Fruit fly (Drosophila melanogaster) whole organism, wandering third instar larva: ENCODE data around the gene CG4650.
"Not testable (repeated sequence)": the region's sequence is repeated elsewhere in the genome, so short reads cannot be mapped to it uniquely, and the experiment has no call there.

Experiments
- CG32264 ChIP-seq: fragments of 200-800 bp; sonication (Bioruptor generic); optimal IDR thresholded peaks from 2 replicates; lab custom pipeline; 2016; ENCODE audit warnings: missing biosample characterization, missing genetic modification characterization
- Dfd ChIP-seq: fragments of >200 bp; optimal IDR thresholded peaks from 2 replicates; lab custom pipeline; 2017; ENCODE audit warnings: missing biosample characterization, missing genetic modification characterization
- Dif ChIP-seq: fragments of 200-275, 200-300 bp; sonication (Bioruptor generic); optimal IDR thresholded peaks from 2 replicates; lab custom pipeline; 2018; ENCODE audit warnings: missing biosample characterization, missing genetic modification characterization; ENCODE audit not compliant: partially characterized antibody
- Hnf4 ChIP-seq: fragments of 200-800 bp; sonication (Bioruptor generic); optimal IDR thresholded peaks from 2 replicates; lab custom pipeline; 2016; ENCODE audit warnings: missing biosample characterization, mild to moderate bottlenecking, missing genetic modification characterization
- Hr78 ChIP-seq: fragments of >200 bp; optimal IDR thresholded peaks from 2 replicates; lab custom pipeline; 2017; ENCODE audit warnings: missing biosample characterization, missing genetic modification characterization
- Hr83 ChIP-seq: fragments of 200-300 bp; sonication (Bioruptor generic); optimal IDR thresholded peaks from 2 replicates; lab custom pipeline; 2016; ENCODE audit warnings: missing biosample characterization, mild to moderate bottlenecking, missing genetic modification characterization, moderate library complexity; ENCODE audit not compliant: poor library complexity, severe bottlenecking
- OdsH ChIP-seq: fragments of 200-800 bp; sonication (Bioruptor generic); optimal IDR thresholded peaks from 2 replicates; lab custom pipeline; 2016; ENCODE audit warnings: missing biosample characterization, mild to moderate bottlenecking, missing genetic modification characterization
- brk ChIP-seq: fragments of 200-800 bp; sonication (Bioruptor generic); optimal IDR thresholded peaks from 2 replicates; lab custom pipeline; 2016; ENCODE audit warnings: missing biosample characterization, mild to moderate bottlenecking, missing genetic modification characterization
- dl ChIP-seq, 2 experiments: fragments of 175-275, 200-275 bp in 1 of 2; fragments of 200-275 bp in 1 of 2; sonication (Bioruptor generic); optimal IDR thresholded peaks; lab custom pipeline; 2018; ENCODE audit warnings: mild to moderate bottlenecking in 2 of 2, missing biosample characterization in 2 of 2, missing genetic modification characterization in 2 of 2, moderate library complexity in 2 of 2; ENCODE audit not compliant: partially characterized antibody in 2 of 2, insufficient read depth in 1 of 2
- foxo ChIP-seq, 2 experiments: fragments of 200-800 bp; sonication (Bioruptor generic); optimal IDR thresholded peaks; 2 replicates in 1 of 2; 3 replicates in 1 of 2; lab custom pipeline; 2016 to 2017; ENCODE audit warnings: missing biosample characterization in 2 of 2, missing genetic modification characterization in 2 of 2
- h ChIP-seq: fragments of 200-800 bp; sonication (Bioruptor generic); optimal IDR thresholded peaks from 3 replicates; lab custom pipeline; 2016; ENCODE audit warnings: missing biosample characterization, mild to moderate bottlenecking, missing genetic modification characterization
- lola ChIP-seq: fragments of >200 bp; optimal IDR thresholded peaks from 2 replicates; lab custom pipeline; 2017; ENCODE audit warnings: missing biosample characterization, missing genetic modification characterization
- psq ChIP-seq: fragments of 200-800 bp; sonication (Bioruptor generic); optimal IDR thresholded peaks from 3 replicates; lab custom pipeline; 2017; ENCODE audit warnings: missing biosample characterization, mild to moderate bottlenecking, missing genetic modification characterization, moderate library complexity

DNA sequence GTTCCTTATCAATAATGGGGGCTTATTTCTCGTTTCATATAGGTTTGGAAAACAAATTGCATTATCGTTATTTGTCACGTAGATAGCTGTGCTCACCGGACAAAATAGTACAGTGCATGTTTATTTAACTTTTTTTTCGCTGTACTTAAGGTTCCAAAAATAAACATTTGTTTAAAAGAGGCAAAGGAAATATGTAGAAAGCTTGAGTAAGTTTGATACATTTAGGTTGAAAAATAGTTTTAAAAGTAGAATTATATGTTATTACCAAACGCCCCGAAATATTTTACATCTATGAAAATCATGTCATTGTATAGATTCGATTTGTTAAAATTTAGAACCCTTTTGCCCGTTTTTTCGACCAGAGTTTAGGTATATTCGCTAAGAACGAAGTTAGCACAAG lies 35.2 kb downstream of the CG4650 start, which contains the start of gene CG42585:
- TF ChIP-seq h; CG32264 (GFP tag; lab: Kevin White, UChicago); OdsH (GFP tag; lab: Kevin White, UChicago); brk (GFP tag; lab: Kevin White, UChicago); Hr78 (GFP tag; lab: Kevin White, UChicago); psq (GFP tag; lab: Kevin White, UChicago); Hr83; lola (GFP tag; lab: Kevin White, UChicago); Dfd (GFP tag; lab: Kevin White, UChicago); foxo (GFP tag; optimal IDR thresholded peaks at IDR 0.05; lab: Kevin White, UChicago); Hnf4; Dif (GFP tag; lab: Kevin White, UChicago); dl (GFP tag; optimal IDR thresholded peaks at IDR 0.05; lab: Kevin White, UChicago; ENCODE audit: insufficient read depth in 1 of 2, partially characterized antibody in 2 of 2): not testable (repeated sequence)
